Fruit fly (Drosophila melanogaster) whole organism, embryonic: Measurements from ENCODE around the gene Mer.

Source experiments
- Aef1 ChIP-seq: fragments of 200-800 bp; sonication (Bioruptor generic); IDR thresholded peaks from 3 replicates; pipeline ENCODE4 v1.3.6; 2022; ENCODE audit warnings: missing biosample characterization, missing genetic modification characterization
- Antp ChIP-seq: fragments of 200-800 bp; sonication (Bioruptor generic); optimal IDR thresholded peaks from 3 replicates; lab custom pipeline; 2016; ENCODE audit warnings: missing biosample characterization, missing genetic modification characterization
- Atf-2 ChIP-seq: fragments of 200-800 bp; sonication (Bioruptor generic); optimal IDR thresholded peaks from 2 replicates; lab custom pipeline; 2016; ENCODE audit warnings: missing biosample characterization, missing genetic modification characterization
- CG10321 ChIP-seq: fragments of 200-800 bp; sonication (Bioruptor generic); IDR thresholded peaks from 2 replicates; pipeline ENCODE4 v1.3.6; 2022; ENCODE audit warnings: missing biosample characterization, missing genetic modification characterization
- CG10979 ChIP-seq: fragments of 200-800 bp; sonication (Bioruptor generic); optimal IDR thresholded peaks from 2 replicates; lab custom pipeline; 2018; ENCODE audit warnings: missing biosample characterization, mild to moderate bottlenecking, missing genetic modification characterization, moderate library complexity
- CG11560 ChIP-seq: fragments of 200-800 bp; sonication (Bioruptor generic); IDR thresholded peaks from 3 replicates; pipeline ENCODE4 v1.3.6; 2022; ENCODE audit warnings: missing biosample characterization, missing genetic modification characterization
- CG12299 ChIP-seq: fragments of 200-800 bp; sonication (Bioruptor generic); optimal IDR thresholded peaks from 2 replicates; lab custom pipeline; 2018; ENCODE audit warnings: missing biosample characterization, mild to moderate bottlenecking, missing genetic modification characterization
- CG13123 ChIP-seq: fragments of 200-800 bp; sonication (Bioruptor generic); optimal IDR thresholded peaks from 2 replicates; lab custom pipeline; 2016; ENCODE audit warnings: missing biosample characterization, missing genetic modification characterization
- CG13424 ChIP-seq: fragments of 200-800 bp; sonication (Bioruptor generic); optimal IDR thresholded peaks from 2 replicates; lab custom pipeline; 2019; ENCODE audit warnings: missing biosample characterization, mild to moderate bottlenecking, missing genetic modification characterization, moderate library complexity
- CG14667 ChIP-seq: fragments of 200-800 bp; sonication (Bioruptor generic); IDR thresholded peaks from 2 replicates; pipeline ENCODE4 v1.3.6; 2022; ENCODE audit warnings: missing biosample characterization, missing genetic modification characterization
- CG17359 ChIP-seq: fragments of 200-800 bp; sonication (Bioruptor generic); optimal IDR thresholded peaks from 3 replicates; lab custom pipeline; 2018; ENCODE audit warnings: missing biosample characterization, mild to moderate bottlenecking, missing genetic modification characterization, moderate library complexity
- CG18599 ChIP-seq: fragments of 200-800 bp; sonication (Bioruptor generic); optimal IDR thresholded peaks from 3 replicates; lab custom pipeline; 2017; ENCODE audit warnings: missing biosample characterization, missing genetic modification characterization, mild to moderate bottlenecking, moderate library complexity, missing genetic modification reagents
- CG2120 ChIP-seq: fragments of 200-800 bp; sonication (Bioruptor generic); optimal IDR thresholded peaks from 3 replicates; lab custom pipeline; 2016; ENCODE audit warnings: missing biosample characterization, missing genetic modification characterization
- CG31388 ChIP-seq: fragments of 200-800 bp; sonication (Bioruptor generic); optimal IDR thresholded peaks from 2 replicates; lab custom pipeline; 2016; ENCODE audit warnings: missing biosample characterization, missing genetic modification characterization
- CG34224 ChIP-seq: fragments of 200-800 bp; sonication (Bioruptor generic); IDR thresholded peaks from 3 replicates; pipeline ENCODE4 v1.3.6; 2022; ENCODE audit warnings: missing biosample characterization, missing genetic modification characterization; ENCODE audit not compliant: partially characterized antibody
- CG3726 ChIP-seq: fragments of 200-800 bp; sonication (Bioruptor generic); IDR thresholded peaks from 3 replicates; pipeline ENCODE4, ENCODE4 v1.3.6; 2022; ENCODE audit warnings: missing biosample characterization, missing genetic modification characterization
- CG4360 ChIP-seq: fragments of 200-800 bp; sonication (Bioruptor generic); IDR thresholded peaks from 2 replicates; pipeline ENCODE4 v1.3.6; 2022; ENCODE audit warnings: missing biosample characterization, missing genetic modification characterization
- CG4820 ChIP-seq: fragments of 200-800 bp; sonication (Bioruptor generic); optimal IDR thresholded peaks from 3 replicates; lab custom pipeline; 2016; ENCODE audit warnings: missing biosample characterization, missing genetic modification characterization
- CG5953 ChIP-seq: fragments of 200-800 bp; sonication (Bioruptor generic); IDR thresholded peaks from 2 replicates; pipeline ENCODE4 v1.3.6; 2022; ENCODE audit warnings: missing biosample characterization, missing genetic modification characterization
- CG7928 ChIP-seq: fragments of 200-800 bp; sonication (Bioruptor generic); optimal IDR thresholded peaks from 2 replicates; lab custom pipeline; 2017; ENCODE audit warnings: missing biosample characterization, mild to moderate bottlenecking, missing genetic modification characterization
- CG8281 ChIP-seq: fragments of 200-800 bp; sonication (Bioruptor generic); optimal IDR thresholded peaks from 2 replicates; lab custom pipeline; 2018; ENCODE audit warnings: missing biosample characterization, mild to moderate bottlenecking, missing genetic modification characterization, moderate library complexity
- CG9932 ChIP-seq: fragments of 200-800 bp; sonication (Bioruptor generic); IDR thresholded peaks from 2 replicates; pipeline ENCODE4 v1.3.6; 2022; ENCODE audit warnings: missing biosample characterization, missing genetic modification characterization
- Dp ChIP-seq: fragments of 200-800 bp; sonication (Bioruptor generic); optimal IDR thresholded peaks from 2 replicates; lab custom pipeline; 2018; ENCODE audit warnings: missing biosample characterization, mild to moderate bottlenecking, missing genetic modification characterization, moderate library complexity
- Drgx ChIP-seq: fragments of 200-800 bp; sonication (Bioruptor generic); IDR thresholded peaks from 2 replicates; pipeline ENCODE4 v1.3.6; 2022; ENCODE audit warnings: missing biosample characterization, missing genetic modification characterization
- Hand ChIP-seq: fragments of 200-800 bp; sonication (Bioruptor generic); optimal IDR thresholded peaks from 2 replicates; lab custom pipeline; 2017; ENCODE audit warnings: mild to moderate bottlenecking, missing biosample characterization, missing genetic modification reagents, missing genetic modification characterization
- HmgZ ChIP-seq: fragments of 200-800 bp; sonication (Bioruptor generic); optimal IDR thresholded peaks from 2 replicates; lab custom pipeline; 2018; ENCODE audit warnings: missing biosample characterization, mild to moderate bottlenecking, missing genetic modification characterization
- Hr78 ChIP-seq, 2 experiments: fragments of 200-800 bp in 1 of 2; fragments of >200 bp in 1 of 2; sonication (Bioruptor generic) in 1 of 2; optimal IDR thresholded peaks; 2 replicates each; lab custom pipeline; 2017 to 2019; ENCODE audit warnings: missing biosample characterization in 2 of 2, missing genetic modification characterization in 2 of 2, mild to moderate bottlenecking in 1 of 2, moderate library complexity in 1 of 2
- MBD-R2 ChIP-seq: fragments of 200-800 bp; sonication (Bioruptor generic); IDR thresholded peaks from 2 replicates; pipeline ENCODE4 v1.3.6; 2022; ENCODE audit warnings: missing biosample characterization, missing genetic modification characterization
- Med ChIP-seq: fragments of 200-800 bp; sonication (Bioruptor generic); peaks from one replicate; lab custom pipeline; 2016; ENCODE audit warnings: missing biosample characterization, missing genetic modification characterization, mild to moderate bottlenecking, inconsistent platforms, moderate library complexity
- Nf-YA ChIP-seq: fragments of 200-800 bp; sonication (Bioruptor generic); IDR thresholded peaks from 2 replicates; pipeline ENCODE4 v1.3.6; 2022; ENCODE audit warnings: missing biosample characterization, missing genetic modification characterization
- Taf1 ChIP-seq: fragments of 200-800 bp; sonication (Bioruptor generic); IDR thresholded peaks from 2 replicates; pipeline ENCODE4 v1.3.6; 2022; ENCODE audit warnings: missing biosample characterization, missing genetic modification characterization
- ash1 ChIP-seq: fragments of 200-800 bp; sonication (Bioruptor generic); optimal IDR thresholded peaks from 2 replicates; lab custom pipeline; 2018; ENCODE audit warnings: missing biosample characterization, mild to moderate bottlenecking, missing genetic modification characterization
- bcd ChIP-seq: fragments of 200-800 bp; sonication (Bioruptor generic); optimal IDR thresholded peaks from 2 replicates; lab custom pipeline; 2017; ENCODE audit warnings: missing biosample characterization, mild to moderate bottlenecking, missing genetic modification characterization
- btn ChIP-seq: fragments of 200-800 bp; sonication (Bioruptor generic); optimal IDR thresholded peaks from 2 replicates; lab custom pipeline; 2016; ENCODE audit warnings: missing biosample characterization, missing genetic modification characterization
- cad ChIP-seq: fragments of >200 bp; optimal IDR thresholded peaks from 2 replicates; lab custom pipeline; 2017; ENCODE audit warnings: missing biosample characterization, missing genetic modification characterization
- eve ChIP-seq, 2 experiments: fragments of >200 bp; optimal IDR thresholded peaks; 2 replicates each; lab custom pipeline; 2017; ENCODE audit warnings: missing biosample characterization in 2 of 2, missing genetic modification characterization in 2 of 2
- exex ChIP-seq: fragments of 200-800 bp; sonication (Bioruptor generic); optimal IDR thresholded peaks from 4 replicates; lab custom pipeline; 2018; ENCODE audit warnings: missing biosample characterization, mild to moderate bottlenecking, missing genetic modification characterization, moderate library complexity
- gcm ChIP-seq: fragments of 200-800 bp; sonication (Bioruptor generic); optimal IDR thresholded peaks from 2 replicates; lab custom pipeline; 2019; ENCODE audit warnings: missing biosample characterization, mild to moderate bottlenecking, missing genetic modification characterization, moderate library complexity
- ham ChIP-seq: fragments of 200-800 bp; sonication (Bioruptor generic); IDR thresholded peaks from 2 replicates; pipeline ENCODE4 v1.3.6; 2022; ENCODE audit warnings: missing biosample characterization, missing genetic modification characterization
- jigr1 ChIP-seq: fragments of 200-800 bp; sonication (Bioruptor generic); IDR thresholded peaks from 3 replicates; pipeline ENCODE4 v1.3.6; 2022; ENCODE audit warnings: missing biosample characterization, missing genetic modification characterization
- pan ChIP-seq, 4 experiments: fragments of >200 bp in 3 of 4; fragments of 200-800 bp in 1 of 4; sonication (Bioruptor generic) in 1 of 4; optimal IDR thresholded peaks in 3 of 4; IDR thresholded peaks in 1 of 4; 2 replicates each; pipeline versions ENCODE4 v1.3.6 to Lab custom; 2017 to 2022; ENCODE audit warnings: missing biosample characterization in 2 of 4, missing genetic modification characterization in 2 of 4, mixed read lengths in 1 of 4
- prd ChIP-seq, 3 experiments: fragments of >200 bp in 2 of 3; fragments of 200-800 bp in 1 of 3; sonication (Bioruptor generic) in 1 of 3; optimal IDR thresholded peaks in 2 of 3; IDR thresholded peaks in 1 of 3; 2 replicates in 2 of 3; 3 replicates in 1 of 3; pipeline versions ENCODE4 v1.3.6 to Lab custom; 2017 to 2022; ENCODE audit warnings: missing biosample characterization in 1 of 3, missing genetic modification characterization in 1 of 3
- pzg ChIP-seq: fragments of 200-800 bp; sonication (Bioruptor generic); optimal IDR thresholded peaks from 3 replicates; lab custom pipeline; 2018; ENCODE audit warnings: missing biosample characterization, mild to moderate bottlenecking, missing genetic modification characterization, moderate library complexity
- repo ChIP-seq: fragments of 200-800 bp; sonication (Bioruptor generic); optimal IDR thresholded peaks from 2 replicates; lab custom pipeline; 2016; ENCODE audit warnings: missing biosample characterization, missing genetic modification characterization
- sr ChIP-seq: fragments of 200-800 bp; sonication (Bioruptor generic); IDR thresholded peaks from 3 replicates; pipeline ENCODE4 v1.3.6; 2022; ENCODE audit warnings: missing biosample characterization, missing genetic modification characterization
- tio ChIP-seq: fragments of 200-800 bp; sonication (Bioruptor generic); optimal IDR thresholded peaks from 2 replicates; lab custom pipeline; 2017; ENCODE audit warnings: missing biosample characterization, missing genetic modification characterization, inconsistent platforms
- trh ChIP-seq: fragments of 200-800 bp; sonication (Bioruptor generic); optimal IDR thresholded peaks from 2 replicates; lab custom pipeline; 2016; ENCODE audit warnings: missing biosample characterization, missing genetic modification characterization
- wek ChIP-seq: fragments of 200-800 bp; sonication (Bioruptor generic); optimal IDR thresholded peaks from 3 replicates; lab custom pipeline; 2018; ENCODE audit warnings: missing biosample characterization, mild to moderate bottlenecking, missing genetic modification characterization, moderate library complexity
- zen2 ChIP-seq: fragments of 200-800 bp; sonication (Bioruptor generic); IDR thresholded peaks from 3 replicates; pipeline ENCODE4 v1.3.6; 2022; ENCODE audit warnings: missing biosample characterization, missing genetic modification characterization; ENCODE audit not compliant: partially characterized antibody
- zfh2 ChIP-seq: fragments of 200-800 bp; sonication (Bioruptor generic); optimal IDR thresholded peaks from 2 replicates; lab custom pipeline; 2016; ENCODE audit warnings: missing biosample characterization, missing genetic modification characterization

The Mer gene

dm6 chrX:19666991-19667409 is 26.3 kb downstream of the Mer start, which contains the start of gene Zw (continued):
- TF ChIP-seq Taf1 (GFP tag; lab: Robert Waterston, UW) (peak; percentile 40; the same call in 1 of the 2 replicates), wek (GFP tag; lab: Kevin White, UChicago) (no peak), CG18599 (GFP tag; lab: Kevin White, UChicago) (peak; percentile 14), zen2 (GFP tag; lab: Robert Waterston, UW) (no peak), Drgx (GFP tag; lab: Robert Waterston, UW) (peak; percentile 52), CG4360 (peak; percentile 80), CG7928 (GFP tag; lab: Kevin White, UChicago) (no peak), Med (GFP tag; lab: Kevin White, UChicago) (peak; percentile 88), CG11560 (no peak), btn (GFP tag; lab: Kevin White, UChicago) (no peak), cad (GFP tag; lab: Kevin White, UChicago) (no peak), prd (optimal IDR thresholded peaks at IDR 0.05; lab: Kevin White, UChicago) (no peak), prd (GFP tag; IDR thresholded peaks at IDR 0.05; lab: Robert Waterston, UW) (peak; percentile 82), Nf-YA (no peak), CG10979 (tag; lab: Kevin White, UChicago) (peak; percentile 35), MBD-R2 (GFP tag; lab: Robert Waterston, UW) (peak; percentile 38; the same call in 1 of the 2 replicates), gcm (no peak), Dp (GFP tag; lab: Kevin White, UChicago) (no peak), sr (GFP tag; lab: Robert Waterston, UW) (no peak; the same call in 2 of the 3 replicates), Hr78 (GFP tag; optimal IDR thresholded peaks at IDR 0.05; lab: Kevin White, UChicago) (no peak), trh (GFP tag; lab: Kevin White, UChicago) (no peak), Atf-2 (GFP tag; lab: Kevin White, UChicago) (peak; percentile 15), CG3726 (no peak), CG13123 (no peak), Aef1 (GFP tag; lab: Robert Waterston, UW) (peak; percentile 72), tio (no peak), CG34224 (GFP tag; lab: Robert Waterston, UW) (peak; percentile 26; the same call in 1 of the 3 replicates), CG17359 (tag; lab: Kevin White, UChicago) (peak; percentile 31), CG5953 (GFP tag; lab: Robert Waterston, UW) (no peak), jigr1 (no peak; the same call in 2 of the 3 replicates), zfh2 (GFP tag; lab: Kevin White, UChicago) (peak; percentile 59), bcd (peak; percentile 47), exex (tag; lab: Kevin White, UChicago) (peak; percentile 7), CG2120 (peak; percentile 73), repo (GFP tag; lab: Kevin White, UChicago) (no peak), CG10321 (GFP tag; lab: Robert Waterston, UW) (no peak), pan (optimal IDR thresholded peaks at IDR 0.05; lab: Kevin White, UChicago) (no peak), pan (GFP tag; optimal IDR thresholded peaks at IDR 0.05 in 1 of 2, IDR thresholded peaks at IDR 0.05 in 1 of 2) (peak in 1 of 2 experiments; percentile 54), CG12299 (tag; lab: Kevin White, UChicago) (no peak), eve (GFP tag; optimal IDR thresholded peaks at IDR 0.05; lab: Kevin White, UChicago) (no peak), pzg (no peak), CG9932 (GFP tag; lab: Robert Waterston, UW) (peak; percentile 88), CG8281 (tag; lab: Kevin White, UChicago) (no peak), HmgZ (tag; lab: Kevin White, UChicago) (peak; percentile 62), ham (no peak), CG14667 (GFP tag; lab: Robert Waterston, UW) (peak; percentile 62), ash1 (GFP tag; lab: Kevin White, UChicago) (no peak), CG31388 (GFP tag; lab: Kevin White, UChicago) (no peak), CG4820 (GFP tag; lab: Kevin White, UChicago) (peak; percentile 31), Hand (GFP tag; lab: Kevin White, UChicago) (no peak), CG13424 (peak; percentile 39), Antp (GFP tag; lab: Kevin White, UChicago) (peak; percentile 35)
